Fruit fly (Drosophila melanogaster): Measurements from ENCODE around the gene CG12256.

DNA sequence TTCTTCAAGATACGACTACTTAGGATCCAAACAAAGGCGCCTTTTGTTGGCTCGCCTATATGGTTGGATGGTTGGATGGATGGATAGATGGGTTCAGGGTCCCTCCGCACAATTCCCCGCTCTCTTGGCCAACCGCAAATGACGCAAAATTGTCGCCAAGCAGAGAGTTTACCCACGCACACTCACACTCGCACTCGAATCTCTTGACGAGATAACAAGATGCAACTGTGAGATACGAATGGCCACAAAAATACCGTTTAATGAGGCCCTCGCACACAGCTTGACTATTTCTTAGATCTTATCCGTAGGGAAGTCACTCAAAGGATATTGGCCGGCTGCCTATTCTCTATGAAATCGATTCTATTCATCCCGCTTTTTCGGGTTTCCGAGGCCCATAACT, 33.7 kb upstream of the CG12256 start:
- TF ChIP-seq CG4496 (GFP tag; IDR thresholded peaks at IDR 0.05) (no peak), CG12605 (GFP tag; IDR thresholded peaks at IDR 0.05) (no peak)

All from whole organism, pupa.